Fruit fly (Drosophila melanogaster) whole organism, embryonic: ENCODE data around the gene CG10064.

ENCODE experiments used
- Ada2b ChIP-seq: fragments of 200-800 bp; sonication (Bioruptor generic); IDR thresholded peaks from 2 replicates; pipeline ENCODE4 v1.3.6; 2022; ENCODE audit warnings: missing biosample characterization, missing genetic modification characterization
- Atf-2 ChIP-seq: fragments of 200-800 bp; sonication (Bioruptor generic); optimal IDR thresholded peaks from 2 replicates; lab custom pipeline; 2016; ENCODE audit warnings: missing biosample characterization, missing genetic modification characterization
- CG11560 ChIP-seq: fragments of 200-800 bp; sonication (Bioruptor generic); IDR thresholded peaks from 3 replicates; pipeline ENCODE4 v1.3.6; 2022; ENCODE audit warnings: missing biosample characterization, missing genetic modification characterization
- CG12155 ChIP-seq: fragments of 200-800 bp; sonication (Bioruptor generic); optimal IDR thresholded peaks from 3 replicates; lab custom pipeline; 2016; ENCODE audit warnings: missing biosample characterization, missing genetic modification characterization
- CG12769 ChIP-seq: fragments of 200-800 bp; sonication (Bioruptor generic); optimal IDR thresholded peaks from 2 replicates; lab custom pipeline; 2019; ENCODE audit warnings: missing biosample characterization, mild to moderate bottlenecking, missing genetic modification characterization, moderate library complexity
- CG13287 ChIP-seq: fragments of 200-800 bp; sonication (Bioruptor generic); IDR thresholded peaks from 2 replicates; pipeline ENCODE4 v1.3.6; 2022; ENCODE audit warnings: missing biosample characterization, missing genetic modification characterization; ENCODE audit not compliant: partially characterized antibody
- CG16815 ChIP-seq: fragments of 200-800 bp; sonication (Bioruptor generic); optimal IDR thresholded peaks from 3 replicates; lab custom pipeline; 2017; ENCODE audit warnings: missing biosample characterization, mild to moderate bottlenecking, missing genetic modification characterization
- CG18476 ChIP-seq: fragments of 200-800 bp; sonication (Bioruptor generic); optimal IDR thresholded peaks from 2 replicates; lab custom pipeline; 2016; ENCODE audit warnings: missing biosample characterization, mild to moderate bottlenecking, missing genetic modification characterization
- CG2120 ChIP-seq: fragments of 200-800 bp; sonication (Bioruptor generic); optimal IDR thresholded peaks from 3 replicates; lab custom pipeline; 2016; ENCODE audit warnings: missing biosample characterization, missing genetic modification characterization
- CG2202 ChIP-seq: fragments of 200-800 bp; sonication (Bioruptor generic); optimal IDR thresholded peaks from 2 replicates; lab custom pipeline; 2018; ENCODE audit warnings: missing biosample characterization, mild to moderate bottlenecking, missing genetic modification characterization
- CG3065 ChIP-seq: fragments of 200-800 bp; sonication (Bioruptor generic); optimal IDR thresholded peaks from 2 replicates; lab custom pipeline; 2016; ENCODE audit warnings: missing biosample characterization, missing genetic modification characterization
- CG34224 ChIP-seq: fragments of 200-800 bp; sonication (Bioruptor generic); IDR thresholded peaks from 3 replicates; pipeline ENCODE4 v1.3.6; 2022; ENCODE audit warnings: missing biosample characterization, missing genetic modification characterization; ENCODE audit not compliant: partially characterized antibody
- CG34376 ChIP-seq: fragments of 200-800 bp; sonication (Bioruptor generic); optimal IDR thresholded peaks from 2 replicates; lab custom pipeline; 2018; ENCODE audit warnings: missing biosample characterization, mild to moderate bottlenecking, missing genetic modification characterization
- CG3838 ChIP-seq: fragments of 200-800 bp; sonication (Bioruptor generic); optimal IDR thresholded peaks from 3 replicates; lab custom pipeline; 2016; ENCODE audit warnings: missing biosample characterization, missing genetic modification characterization
- CG6272 ChIP-seq: fragments of 200-800 bp; sonication (Bioruptor generic); IDR thresholded peaks from 2 replicates; pipeline ENCODE4 v1.3.6; 2022; ENCODE audit warnings: missing biosample characterization, missing genetic modification characterization
- CG7839 ChIP-seq: fragments of 200-800 bp; sonication (Bioruptor generic); optimal IDR thresholded peaks from 3 replicates; lab custom pipeline; 2018; ENCODE audit warnings: missing biosample characterization, mild to moderate bottlenecking, missing genetic modification characterization, moderate library complexity
- CG8359 ChIP-seq: fragments of 200-800 bp; sonication (Bioruptor generic); optimal IDR thresholded peaks from 2 replicates; lab custom pipeline; 2017; ENCODE audit warnings: missing biosample characterization, mild to moderate bottlenecking, missing genetic modification characterization, borderline replicate concordance
- CG9609 ChIP-seq: fragments of 200-800 bp; sonication (Bioruptor generic); optimal IDR thresholded peaks from 3 replicates; lab custom pipeline; 2016; ENCODE audit warnings: missing biosample characterization, missing genetic modification characterization
- Dek ChIP-seq: fragments of 200-800 bp; sonication (Bioruptor generic); optimal IDR thresholded peaks from 3 replicates; lab custom pipeline; 2019; ENCODE audit warnings: missing biosample characterization, mild to moderate bottlenecking, missing genetic modification characterization, moderate library complexity
- Dfd ChIP-seq, 2 experiments: fragments of >200 bp; optimal IDR thresholded peaks; 2 replicates each; lab custom pipeline; 2017; ENCODE audit warnings: missing biosample characterization in 2 of 2, missing genetic modification characterization in 2 of 2
- Drgx ChIP-seq: fragments of 200-800 bp; sonication (Bioruptor generic); IDR thresholded peaks from 2 replicates; pipeline ENCODE4 v1.3.6; 2022; ENCODE audit warnings: missing biosample characterization, missing genetic modification characterization
- Fer1 ChIP-seq: fragments of 200-800 bp; sonication (Bioruptor generic); optimal IDR thresholded peaks from 2 replicates; lab custom pipeline; 2017; ENCODE audit warnings: missing biosample characterization, mild to moderate bottlenecking, missing genetic modification characterization
- Mad ChIP-seq: fragments of 200-800 bp; sonication (Bioruptor generic); optimal IDR thresholded peaks from 2 replicates; lab custom pipeline; 2016; ENCODE audit warnings: missing biosample characterization, missing genetic modification characterization
- NC2β ChIP-seq: fragments of 200-800 bp; sonication (Bioruptor generic); optimal IDR thresholded peaks from 2 replicates; lab custom pipeline; 2016; ENCODE audit warnings: missing biosample characterization, missing genetic modification characterization
- Poxn ChIP-seq: fragments of 200-800 bp; sonication (Bioruptor generic); IDR thresholded peaks from 2 replicates; pipeline ENCODE4 v1.3.6; 2022; ENCODE audit warnings: missing biosample characterization, missing genetic modification characterization
- Sry-β ChIP-seq: fragments of 200-800 bp; sonication (Bioruptor generic); optimal IDR thresholded peaks from 2 replicates; lab custom pipeline; 2018; ENCODE audit warnings: missing biosample characterization, mild to moderate bottlenecking, missing genetic modification characterization, moderate library complexity
- Trl ChIP-seq, 3 experiments: fragments of >200 bp in 2 of 3; fragments of 200-800 bp in 1 of 3; sonication (Bioruptor generic) in 1 of 3; optimal IDR thresholded peaks; 2 replicates in 1 of 3; 3 replicates in 2 of 3; lab custom pipeline; 2016 to 2017; ENCODE audit warnings: missing biosample characterization in 1 of 3, missing genetic modification characterization in 1 of 3
- Xbp1 ChIP-seq: fragments of 200-800 bp; sonication (Bioruptor generic); optimal IDR thresholded peaks from 3 replicates; lab custom pipeline; 2016; ENCODE audit warnings: missing biosample characterization, mild to moderate bottlenecking, missing genetic modification characterization
- aop ChIP-seq: fragments of 200-800 bp; sonication (Bioruptor generic); IDR thresholded peaks from 2 replicates; pipeline ENCODE4 v1.3.6; 2022; ENCODE audit warnings: missing biosample characterization, missing genetic modification characterization
- ap ChIP-seq: fragments of 200-800 bp; sonication (Bioruptor generic); IDR thresholded peaks from 2 replicates; pipeline ENCODE4 v1.3.6; 2022; ENCODE audit warnings: missing biosample characterization, missing genetic modification characterization
- ash1 ChIP-seq: fragments of 200-800 bp; sonication (Bioruptor generic); optimal IDR thresholded peaks from 2 replicates; lab custom pipeline; 2018; ENCODE audit warnings: missing biosample characterization, mild to moderate bottlenecking, missing genetic modification characterization
- bcd ChIP-seq: fragments of 200-800 bp; sonication (Bioruptor generic); optimal IDR thresholded peaks from 2 replicates; lab custom pipeline; 2017; ENCODE audit warnings: missing biosample characterization, mild to moderate bottlenecking, missing genetic modification characterization
- btn ChIP-seq: fragments of 200-800 bp; sonication (Bioruptor generic); optimal IDR thresholded peaks from 2 replicates; lab custom pipeline; 2016; ENCODE audit warnings: missing biosample characterization, missing genetic modification characterization
- chn ChIP-seq: fragments of 200-800 bp; sonication (Bioruptor generic); optimal IDR thresholded peaks from 2 replicates; lab custom pipeline; 2016; ENCODE audit warnings: missing biosample characterization, missing genetic modification characterization
- ci ChIP-seq: fragments of 200-800 bp; sonication (Bioruptor generic); IDR thresholded peaks from 3 replicates; pipeline ENCODE4 v1.3.6; 2022; ENCODE audit warnings: missing biosample characterization, missing genetic modification characterization
- emc ChIP-seq: fragments of 200-800 bp; sonication (Bioruptor generic); optimal IDR thresholded peaks from 2 replicates; lab custom pipeline; 2016; ENCODE audit warnings: missing biosample characterization, missing genetic modification characterization
- her ChIP-seq: fragments of 200-800 bp; sonication (Bioruptor generic); optimal IDR thresholded peaks from 2 replicates; lab custom pipeline; 2016; ENCODE audit warnings: missing biosample characterization, missing genetic modification characterization
- maf-S ChIP-seq: fragments of 200-800 bp; sonication (Bioruptor generic); optimal IDR thresholded peaks from 2 replicates; lab custom pipeline; 2016; ENCODE audit warnings: missing biosample characterization, missing genetic modification characterization
- nom ChIP-seq: fragments of 200-800 bp; sonication (Bioruptor generic); optimal IDR thresholded peaks from 2 replicates; lab custom pipeline; 2017; ENCODE audit warnings: missing biosample characterization, missing genetic modification characterization, mild to moderate bottlenecking, moderate library complexity, missing genetic modification reagents
- peb ChIP-seq: fragments of 200-800 bp; sonication (Bioruptor generic); IDR thresholded peaks from 2 replicates; pipeline ENCODE4 v1.3.6; 2022; ENCODE audit warnings: missing biosample characterization, missing genetic modification characterization
- psq ChIP-seq: fragments of 200-800 bp; sonication (Bioruptor generic); optimal IDR thresholded peaks from 2 replicates; lab custom pipeline; 2017; ENCODE audit warnings: missing biosample characterization, missing genetic modification characterization
- ranshi ChIP-seq: fragments of 200-800 bp; sonication (Bioruptor generic); IDR thresholded peaks from 2 replicates; pipeline ENCODE4 v1.3.6; 2022; ENCODE audit warnings: missing biosample characterization, missing genetic modification characterization
- sc ChIP-seq, 3 experiments: fragments of >200 bp in 2 of 3; fragments of 200-800 bp in 1 of 3; sonication (Bioruptor generic) in 1 of 3; optimal IDR thresholded peaks; 2 replicates in 2 of 3; 3 replicates in 1 of 3; lab custom pipeline; 2017; ENCODE audit warnings: mild to moderate bottlenecking in 1 of 3, missing biosample characterization in 1 of 3, missing genetic modification characterization in 1 of 3, missing genetic modification reagents in 1 of 3
- schlank ChIP-seq: fragments of 200-800 bp; sonication (Bioruptor generic); optimal IDR thresholded peaks from 2 replicates; lab custom pipeline; 2018; ENCODE audit warnings: missing biosample characterization, mild to moderate bottlenecking, missing genetic modification characterization
- tgo ChIP-seq: fragments of 200-800 bp; sonication (Bioruptor generic); IDR thresholded peaks from 3 replicates; pipeline ENCODE4 v1.3.6; 2022; ENCODE audit warnings: missing biosample characterization, missing genetic modification characterization
- tll ChIP-seq, 2 experiments: fragments of 200-800 bp in 1 of 2; fragments of >200 bp in 1 of 2; sonication (Bioruptor generic) in 1 of 2; optimal IDR thresholded peaks; 2 replicates each; lab custom pipeline; 2017 to 2019; ENCODE audit warnings: missing biosample characterization in 2 of 2, missing genetic modification characterization in 2 of 2, mild to moderate bottlenecking in 1 of 2, moderate library complexity in 1 of 2
- trem ChIP-seq: fragments of 200-800 bp; optimal IDR thresholded peaks from 3 replicates; lab custom pipeline; 2019; ENCODE audit warnings: missing biosample characterization, mild to moderate bottlenecking, missing genetic modification characterization, moderate library complexity
- trh ChIP-seq: fragments of 200-800 bp; sonication (Bioruptor generic); optimal IDR thresholded peaks from 2 replicates; lab custom pipeline; 2016; ENCODE audit warnings: missing biosample characterization, missing genetic modification characterization
- tup ChIP-seq: fragments of 200-800 bp; sonication (Bioruptor generic); optimal IDR thresholded peaks from 2 replicates; lab custom pipeline; 2016; ENCODE audit warnings: missing biosample characterization, mild to moderate bottlenecking, missing genetic modification characterization, moderate library complexity
- yki ChIP-seq: fragments of >200 bp; optimal IDR thresholded peaks from 3 replicates; lab custom pipeline; 2018
- zfh2 ChIP-seq: fragments of 200-800 bp; sonication (Bioruptor generic); optimal IDR thresholded peaks from 2 replicates; lab custom pipeline; 2016; ENCODE audit warnings: missing biosample characterization, missing genetic modification characterization

CG10064 gene

dm6 chr3L:7008351-7008750 is 40.7 kb upstream of the CG10064 start:
- TF ChIP-seq Sry-β (GFP tag; lab: Kevin White, UChicago) (no peak), ap (GFP tag; lab: Robert Waterston, UW) (peak; percentile 66), CG2120 (GFP tag; lab: Kevin White, UChicago) (peak; percentile 66), bcd (GFP tag; lab: Kevin White, UChicago) (peak; percentile 84), maf-S (no peak), CG7839 (tag; lab: Kevin White, UChicago) (peak; percentile 94), peb (peak; percentile 52), ash1 (GFP tag; lab: Kevin White, UChicago) (no peak), CG12155 (GFP tag; lab: Kevin White, UChicago) (peak; percentile 56), CG3838 (GFP tag; lab: Kevin White, UChicago) (peak; percentile 45), Trl (optimal IDR thresholded peaks at IDR 0.05; lab: Kevin White, UChicago) (no peak), Trl (GFP tag; optimal IDR thresholded peaks at IDR 0.05; lab: Kevin White, UChicago) (peak; percentile 3), schlank (no peak), tgo (GFP tag; lab: Robert Waterston, UW) (peak; percentile 77), CG8359 (GFP tag; lab: Kevin White, UChicago) (peak; percentile 38), CG6272 (GFP tag; lab: Robert Waterston, UW) (no peak), trem (tag; lab: Kevin White, UChicago) (peak; percentile 78), CG9609 (GFP tag; lab: Kevin White, UChicago) (peak; percentile 25), chn (GFP tag; lab: Kevin White, UChicago) (peak; percentile 11), aop (no peak), emc (GFP tag; lab: Kevin White, UChicago) (no peak), btn (GFP tag; lab: Kevin White, UChicago) (no peak), CG13287 (GFP tag; lab: Robert Waterston, UW) (no peak), Xbp1 (GFP tag; lab: Kevin White, UChicago) (peak; percentile 80), ci (GFP tag; lab: Robert Waterston, UW) (peak; percentile 77; the same call in 1 of the 3 replicates), Dek (peak; percentile 65), CG12769 (tag; lab: Kevin White, UChicago) (peak; percentile 8), her (no peak), trh (peak; percentile 55), CG16815 (GFP tag; lab: Kevin White, UChicago) (peak; percentile 63), sc (optimal IDR thresholded peaks at IDR 0.05; lab: Kevin White, UChicago) (no peak), sc (GFP tag; optimal IDR thresholded peaks at IDR 0.05; lab: Kevin White, UChicago) (peak; percentile 73), CG18476 (GFP tag; lab: Kevin White, UChicago) (peak; percentile 75), tll (GFP tag; optimal IDR thresholded peaks at IDR 0.05; lab: Kevin White, UChicago) (no peak), zfh2 (GFP tag; lab: Kevin White, UChicago) (no peak), Drgx (peak; percentile 64), CG2202 (tag; lab: Kevin White, UChicago) (peak; percentile 50), NC2β (GFP tag; lab: Kevin White, UChicago) (no peak), Fer1 (GFP tag; lab: Kevin White, UChicago) (peak; percentile 90), tup (GFP tag; lab: Kevin White, UChicago) (no peak), CG11560 (tag; lab: Robert Waterston, UW) (peak; percentile 56; the same call in 2 of the 3 replicates), ranshi (GFP tag; lab: Robert Waterston, UW) (no peak), Poxn (GFP tag; lab: Robert Waterston, UW) (no peak), nom (GFP tag; lab: Kevin White, UChicago) (no peak), Atf-2 (GFP tag; lab: Kevin White, UChicago) (peak; percentile 50), Mad (GFP tag; lab: Kevin White, UChicago) (peak; percentile 52), CG3065 (no peak), Ada2b (peak; percentile 70), CG34224 (no peak), yki (lab: Kevin White, UChicago) (no peak), CG34376 (GFP tag; lab: Kevin White, UChicago) (peak; percentile 53), Dfd (GFP tag; optimal IDR thresholded peaks at IDR 0.05; lab: Kevin White, UChicago) (no peak), psq (GFP tag; lab: Kevin White, UChicago) (peak; percentile 52)
